Worm (Caenorhabditis elegans): ENCODE measurements around the gene idpa-1.

Gene idpa-1

DNA sequence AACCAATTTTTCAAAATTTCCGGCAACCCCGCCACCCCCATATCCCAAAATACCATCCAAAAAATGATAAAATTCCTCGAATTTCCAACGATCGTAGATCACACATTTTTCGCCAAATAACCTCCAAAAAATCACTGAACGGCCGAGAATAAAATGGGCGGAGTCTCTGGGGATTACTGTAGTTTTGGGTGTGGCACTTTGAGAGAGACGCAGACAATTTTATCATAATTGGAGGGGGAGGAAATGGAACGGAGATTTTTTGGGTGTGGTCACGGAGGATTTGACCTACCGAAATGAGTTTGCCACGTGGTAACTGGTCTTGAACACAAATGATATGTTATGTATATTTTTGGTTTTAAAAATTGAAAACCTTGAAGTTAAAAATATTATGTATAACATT, 32.6 kb downstream of the idpa-1 start:
- TF ChIP-seq hmg-4 (GFP tag; optimal IDR thresholded peaks at IDR 0.05) (no peak), flt-1 (GFP tag; IDR thresholded peaks at IDR 0.05) (no peak), scrt-1 (GFP tag; IDR thresholded peaks at IDR 0.05) (no peak), aly-1 (tag; optimal IDR thresholded peaks at IDR 0.05) (no peak), tra-4 (tag; optimal IDR thresholded peaks at IDR 0.05) (no peak), hmbx-1 (tag; optimal IDR thresholded peaks at IDR 0.05) (no peak), hnd-1 (tag; optimal IDR thresholded peaks at IDR 0.05) (no peak), pes-1 (GFP tag; IDR thresholded peaks at IDR 0.05) (no peak), ama-1 (optimal IDR thresholded peaks at IDR 0.05) (no peak), F13C5.2 (tag; optimal IDR thresholded peaks at IDR 0.05) (no peak), ets-7 (tag; optimal IDR thresholded peaks at IDR 0.05) (no peak), ceh-13 (GFP tag; optimal IDR thresholded peaks at IDR 0.05) (no peak), tbx-37 (GFP tag; conservative IDR thresholded peaks at IDR 0.05) (no peak), sea-1 (GFP tag; conservative IDR thresholded peaks at IDR 0.05) (no peak), B0310.2 (tag; optimal IDR thresholded peaks at IDR 0.05) (no peak), ceh-36 (tag; optimal IDR thresholded peaks at IDR 0.05) (no peak), tbx-11 (GFP tag; IDR thresholded peaks at IDR 0.05) (no peak)

DNA sequence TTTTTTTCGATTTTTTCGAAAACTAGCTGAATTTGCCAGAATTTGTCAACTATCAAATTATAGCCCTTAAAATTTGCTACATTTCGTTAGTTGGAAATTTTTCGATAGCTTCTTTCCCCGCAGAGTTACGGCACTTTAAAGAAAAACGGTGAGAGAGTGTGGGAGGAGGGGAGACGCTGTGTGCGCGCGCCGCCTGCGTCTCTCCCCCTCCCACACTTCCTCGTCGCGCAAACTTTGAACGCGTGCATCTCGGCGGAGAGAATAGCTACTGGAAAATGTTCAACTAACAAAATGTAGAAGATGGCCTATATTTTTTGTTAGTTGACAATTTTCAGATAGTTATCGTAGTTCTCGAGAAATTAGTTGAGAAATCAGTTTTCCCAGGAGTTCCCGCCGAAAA, 34.4 kb downstream of the idpa-1 start:
- no peak for TF ChIP-seq ama-1 (optimal IDR thresholded peaks at IDR 0.05)

DNA sequence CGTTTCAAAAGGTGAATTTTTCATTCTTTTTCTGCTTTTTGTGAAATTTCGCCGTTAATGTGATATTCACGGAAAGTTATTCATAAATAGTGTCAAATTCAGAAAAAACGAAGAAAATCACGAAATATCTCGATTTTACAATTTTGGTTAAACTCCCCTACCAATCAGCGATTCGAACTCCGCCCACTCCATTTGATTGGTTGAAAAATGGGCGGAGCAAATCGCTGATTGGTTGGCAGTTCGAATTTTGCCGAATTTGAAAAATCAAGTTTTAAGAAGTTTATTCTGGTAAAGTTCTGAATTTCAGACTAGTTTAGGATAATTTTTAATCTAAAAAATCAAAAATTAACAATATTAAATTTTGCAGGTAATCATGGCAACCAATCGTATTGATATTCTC, 36.3 kb downstream of the idpa-1 start:
- TF ChIP-seq F13C5.2 (tag; optimal IDR thresholded peaks at IDR 0.05) (no peak), aly-1 (tag; optimal IDR thresholded peaks at IDR 0.05) (no peak), hnd-1 (tag; optimal IDR thresholded peaks at IDR 0.05) (no peak), ceh-13 (GFP tag; optimal IDR thresholded peaks at IDR 0.05) (no peak), ama-1 (optimal IDR thresholded peaks at IDR 0.05) (no peak), hmbx-1 (tag; optimal IDR thresholded peaks at IDR 0.05) (no peak), flt-1 (GFP tag; IDR thresholded peaks at IDR 0.05) (no peak), scrt-1 (GFP tag; IDR thresholded peaks at IDR 0.05) (no peak), B0310.2 (tag; optimal IDR thresholded peaks at IDR 0.05) (no peak), sea-1 (GFP tag; conservative IDR thresholded peaks at IDR 0.05) (no peak)

DNA sequence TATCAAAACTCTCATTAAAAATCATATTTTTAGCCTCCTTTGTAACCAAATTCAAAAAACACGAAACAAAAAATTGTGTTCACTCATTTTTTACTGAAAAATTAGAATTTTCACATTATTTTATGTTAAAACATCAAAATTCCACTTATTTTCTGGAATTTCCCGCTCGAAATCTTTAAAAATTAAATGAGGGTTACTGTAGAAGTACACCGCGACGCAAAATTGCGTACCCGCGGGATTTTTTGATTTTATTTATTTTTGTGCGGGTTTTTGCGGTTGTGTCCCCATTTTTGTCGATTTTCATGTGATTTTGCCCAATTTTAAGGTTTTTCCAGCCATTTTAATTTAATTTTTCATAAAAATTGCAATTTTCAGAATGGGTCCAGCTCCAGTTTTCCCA, 42.7 kb downstream of the idpa-1 start:
- TF ChIP-seq flt-1 (GFP tag; IDR thresholded peaks at IDR 0.05) = no peak
- no peak for TF ChIP-seq tbx-37 (GFP tag; conservative IDR thresholded peaks at IDR 0.05)
- TF ChIP-seq ets-7 (tag; optimal IDR thresholded peaks at IDR 0.05) = no peak
- TF ChIP-seq sea-1 (GFP tag; conservative IDR thresholded peaks at IDR 0.05) = no peak
- no peak for TF ChIP-seq hnd-1 (tag; optimal IDR thresholded peaks at IDR 0.05)
- no peak for TF ChIP-seq ama-1 (optimal IDR thresholded peaks at IDR 0.05)
- TF ChIP-seq B0310.2 (tag; optimal IDR thresholded peaks at IDR 0.05) = no peak
- TF ChIP-seq ceh-13 (GFP tag; optimal IDR thresholded peaks at IDR 0.05) = no peak
- no peak for TF ChIP-seq pes-1 (GFP tag; IDR thresholded peaks at IDR 0.05)
- no peak for TF ChIP-seq aly-1 (tag; optimal IDR thresholded peaks at IDR 0.05)
- no peak for TF ChIP-seq tra-4 (tag; optimal IDR thresholded peaks at IDR 0.05)
- TF ChIP-seq scrt-1 (GFP tag; IDR thresholded peaks at IDR 0.05) = no peak
- no peak for TF ChIP-seq hmg-4 (GFP tag; optimal IDR thresholded peaks at IDR 0.05)
- TF ChIP-seq ceh-36 (tag; optimal IDR thresholded peaks at IDR 0.05) = no peak
- TF ChIP-seq F13C5.2 (tag; optimal IDR thresholded peaks at IDR 0.05) = no peak
- TF ChIP-seq tbx-11 (GFP tag; IDR thresholded peaks at IDR 0.05) = no peak
- no peak for TF ChIP-seq hmbx-1 (tag; optimal IDR thresholded peaks at IDR 0.05)

DNA sequence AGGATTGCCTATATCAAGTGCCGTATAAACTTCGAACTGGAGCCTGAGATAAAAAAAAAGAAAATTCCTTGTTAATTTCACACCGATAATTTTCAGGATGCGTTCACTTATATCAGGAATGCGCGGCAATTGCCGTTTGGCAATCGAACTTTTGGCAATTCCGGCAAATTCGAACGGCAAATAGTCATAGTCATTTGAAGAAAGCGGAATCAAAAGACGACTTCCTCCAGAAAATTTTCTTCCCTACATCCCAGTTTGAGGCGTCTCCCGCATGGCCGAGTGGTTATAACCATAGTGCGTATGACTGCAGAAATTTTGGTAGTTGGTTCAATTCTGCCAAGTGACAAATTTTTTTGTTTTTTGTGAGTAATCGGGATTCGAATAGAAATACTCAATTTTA, 45.1 kb downstream of the idpa-1 start, which contains the start of gene F56F11.4:
TSS of gene F56F11.4 (plus strand) at position 301 of the 400 bp plus-strand sequence.
- no peak for TF ChIP-seq hnd-1 (tag; optimal IDR thresholded peaks at IDR 0.05)
- TF ChIP-seq pes-1 (GFP tag; IDR thresholded peaks at IDR 0.05) = no peak

Measured in whole organism, early embryonic.